Worm (Caenorhabditis elegans) whole organism, L3 larva: ENCODE data around the gene zak-1.

Source experiments
- ceh-16 ChIP-seq: sonication (generic microtip); optimal IDR thresholded peaks from 2 replicates; lab custom pipeline; 2017; ENCODE audit warnings: missing biosample characterization, missing genetic modification characterization
- egl-27 ChIP-seq: sonication (generic microtip); optimal IDR thresholded peaks from 4 replicates; lab custom pipeline; 2017; ENCODE audit warnings: missing biosample characterization, missing genetic modification reagents, missing genetic modification characterization
- elt-3 ChIP-seq, 3 experiments: fragments of 150-350 bp in 1 of 3; sonication (generic microtip) in 2 of 3; optimal IDR thresholded peaks; 2 replicates in 2 of 3; 4 replicates in 1 of 3; lab custom pipeline; 2014 to 2017; ENCODE audit warnings: missing biosample characterization in 3 of 3, missing genetic modification characterization in 3 of 3
- fos-1 ChIP-seq: fragments of 150-350 bp; optimal IDR thresholded peaks from 2 replicates; lab custom pipeline; 2014; ENCODE audit warnings: missing biosample characterization, missing genetic modification characterization
- hmg-11 ChIP-seq: sonication (generic microtip); optimal IDR thresholded peaks from 2 replicates; lab custom pipeline; 2016; ENCODE audit warnings: missing genetic modification characterization, missing compliant biosample characterization
- nhr-11 ChIP-seq: fragments of 150-350 bp; optimal IDR thresholded peaks from 2 replicates; lab custom pipeline; 2014; ENCODE audit warnings: missing biosample characterization, missing genetic modification characterization
- nhr-23 ChIP-seq: fragments of 150-350 bp; optimal IDR thresholded peaks from 2 replicates; lab custom pipeline; 2014; ENCODE audit warnings: missing biosample characterization, missing genetic modification reagents, missing genetic modification characterization
- nhr-25 ChIP-seq: sonication (generic microtip); optimal IDR thresholded peaks from 2 replicates; lab custom pipeline; 2017; ENCODE audit warnings: missing biosample characterization, missing genetic modification characterization
- nhr-28 ChIP-seq: fragments of 150-350 bp; optimal IDR thresholded peaks from 2 replicates; lab custom pipeline; 2014; ENCODE audit warnings: missing biosample characterization, missing genetic modification characterization
- nhr-76 ChIP-seq: fragments of 150-350 bp; sonication (generic microtip); optimal IDR thresholded peaks from 5 replicates; lab custom pipeline; 2014; ENCODE audit warnings: missing biosample characterization, missing genetic modification characterization
- pha-4 ChIP-seq: fragments of 150-350 bp; optimal IDR thresholded peaks from 2 replicates; lab custom pipeline; 2014; ENCODE audit warnings: missing biosample characterization, missing genetic modification reagents, missing genetic modification characterization
- unc-39 ChIP-seq: sonication (generic microtip); optimal IDR thresholded peaks from 4 replicates; lab custom pipeline; 2017; ENCODE audit warnings: missing biosample characterization, missing genetic modification characterization
- unc-62 ChIP-seq: fragments of 150-350 bp; sonication (generic microtip); optimal IDR thresholded peaks from 4 replicates; lab custom pipeline; 2014; ENCODE audit warnings: missing biosample characterization, missing genetic modification reagents, missing genetic modification characterization

DNA sequence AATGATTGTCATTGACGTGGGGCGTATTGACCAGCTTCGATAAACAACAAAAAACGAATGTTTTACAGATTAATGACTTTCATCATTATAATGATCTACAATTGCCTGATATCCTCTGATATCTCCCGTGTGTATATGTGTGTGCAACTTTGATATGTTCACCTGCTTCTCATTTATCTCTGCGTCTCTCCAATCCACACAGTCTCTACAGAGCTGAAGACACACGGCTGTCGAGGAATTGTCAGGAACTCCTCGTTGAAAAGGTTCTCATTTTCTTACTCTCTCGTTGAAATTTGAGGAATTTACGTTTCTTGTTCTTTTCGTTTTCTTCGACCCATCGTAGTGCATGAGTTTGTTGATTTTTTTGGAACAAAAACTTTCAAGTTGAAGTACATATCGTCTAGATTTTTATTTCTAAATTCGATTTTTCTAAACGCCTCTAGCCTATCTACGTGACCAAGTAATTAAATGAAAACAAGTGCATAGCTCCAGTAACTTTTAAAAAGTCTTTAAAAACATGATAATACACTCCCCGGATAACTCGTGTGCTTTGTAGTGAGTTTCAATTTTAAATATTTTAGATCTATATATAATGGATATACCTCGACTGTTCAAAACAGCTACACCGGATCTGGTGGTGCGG is 36.1 kb downstream of the zak-1 start, which contains the start of gene ten-1:
- TF ChIP-seq nhr-28 (tag; lab: Kevin White, UChicago) (no peak), pha-4 (tag; lab: Kevin White, UChicago) (no peak), egl-27 (tag; lab: Kevin White, UChicago) (no peak), unc-62 (GFP tag; lab: Kevin White, UChicago) (no peak), unc-39 (tag; lab: Kevin White, UChicago) (no peak), nhr-23 (tag; lab: Kevin White, UChicago) (no peak), nhr-76 (tag; lab: Kevin White, UChicago) (no peak), elt-3 (tag; optimal IDR thresholded peaks at IDR 0.05; lab: Kevin White, UChicago) (no peak), ceh-16 (tag; lab: Kevin White, UChicago) (no peak), nhr-11 (no peak), nhr-25 (tag; lab: Kevin White, UChicago) (no peak), fos-1 (no peak), hmg-11 (tag; lab: Kevin White, UChicago) (no peak)
